Worm (Caenorhabditis elegans) whole organism, L4 larva: ENCODE data around the gene sms-3.

Source experiments
- F10B5.3 ChIP-seq: sonication (generic microtip); optimal IDR thresholded peaks from 2 replicates; lab custom pipeline; 2016; ENCODE audit warnings: mild to moderate bottlenecking, missing genetic modification characterization, missing compliant biosample characterization
- F37D6.2 ChIP-seq: sonication (generic microtip); optimal IDR thresholded peaks from 2 replicates; lab custom pipeline; 2016; ENCODE audit warnings: mild to moderate bottlenecking, missing genetic modification characterization, missing compliant biosample characterization
- T20F7.1 ChIP-seq: fragments of 200-800 bp; sonication (Bioruptor generic); optimal IDR thresholded peaks from 2 replicates; lab custom pipeline; 2018; ENCODE audit warnings: mild to moderate bottlenecking, missing genetic modification characterization, missing compliant biosample characterization
- T26A8.4 ChIP-seq: fragments of 200-800 bp; sonication (Bioruptor generic); IDR thresholded peaks from 2 replicates; pipeline ENCODE4 v1.3.6; 2022; ENCODE audit warnings: missing genetic modification characterization, missing compliant biosample characterization
- ZK337.2 ChIP-seq: fragments of 200-800 bp; sonication (Bioruptor generic); IDR thresholded peaks from 2 replicates; pipeline ENCODE4 v1.3.6; 2022; ENCODE audit warnings: missing genetic modification reagents, missing genetic modification characterization, missing compliant biosample characterization
- ama-1 ChIP-seq: fragments of 150-350 bp; optimal IDR thresholded peaks from 2 replicates; lab custom pipeline; 2014; ENCODE audit warnings: inconsistent platforms, mixed read lengths
- ceh-20 ChIP-seq: fragments of 200-800 bp; sonication (Bioruptor generic); IDR thresholded peaks from 2 replicates; pipeline ENCODE4 v1.3.6; 2022; ENCODE audit warnings: missing genetic modification reagents, missing genetic modification characterization, missing compliant biosample characterization
- ceh-28 ChIP-seq: fragments of 150-350 bp; optimal IDR thresholded peaks from 2 replicates; lab custom pipeline; 2014; ENCODE audit warnings: missing biosample characterization, missing genetic modification reagents, missing genetic modification characterization
- ceh-62 ChIP-seq: sonication (generic microtip); optimal IDR thresholded peaks from 2 replicates; lab custom pipeline; 2017; ENCODE audit warnings: missing biosample characterization, missing genetic modification characterization
- ceh-82 ChIP-seq: sonication (generic microtip); optimal IDR thresholded peaks from 2 replicates; lab custom pipeline; 2017; ENCODE audit warnings: missing biosample characterization, missing genetic modification characterization
- ces-1 ChIP-seq: fragments of 150-350 bp; sonication (generic microtip); optimal IDR thresholded peaks from 4 replicates; lab custom pipeline; 2014; ENCODE audit warnings: missing biosample characterization, missing genetic modification reagents, missing genetic modification characterization
- ctbp-1 ChIP-seq: fragments of 200-800 bp; sonication (Bioruptor generic); IDR thresholded peaks from 2 replicates; pipeline ENCODE4 v1.3.6; 2022; ENCODE audit warnings: missing genetic modification reagents, missing genetic modification characterization, missing compliant biosample characterization
- daf-8 ChIP-seq: fragments of 200-800 bp; sonication (Bioruptor generic); IDR thresholded peaks from 2 replicates; pipeline ENCODE4 v1.3.6; 2022; ENCODE audit warnings: missing genetic modification characterization, missing compliant biosample characterization
- dmd-8 ChIP-seq: fragments of 200-800 bp; sonication (Bioruptor generic); IDR thresholded peaks from 2 replicates; pipeline ENCODE4 v1.3.6; 2022; ENCODE audit warnings: missing genetic modification characterization, missing compliant biosample characterization
- dpl-1 ChIP-seq: fragments of 150-350 bp; optimal IDR thresholded peaks from 2 replicates; lab custom pipeline; 2014; ENCODE audit warnings: missing biosample characterization, missing genetic modification reagents, missing genetic modification characterization
- fkh-10 ChIP-seq: fragments of 150-350 bp; optimal IDR thresholded peaks from 2 replicates; lab custom pipeline; 2014; ENCODE audit warnings: missing biosample characterization, missing genetic modification reagents, missing genetic modification characterization
- fos-1 ChIP-seq: fragments of 150-350 bp; optimal IDR thresholded peaks from 2 replicates; lab custom pipeline; 2014; ENCODE audit warnings: missing biosample characterization, missing genetic modification characterization
- hif-1 ChIP-seq, 2 experiments: sonication (generic microtip); optimal IDR thresholded peaks; 2 replicates each; lab custom pipeline; 2016 to 2017; ENCODE audit warnings: missing compliant biosample characterization in 2 of 2, missing genetic modification characterization in 2 of 2, missing genetic modification reagents in 2 of 2, missing genotype in 2 of 2, mild to moderate bottlenecking in 1 of 2
- hlh-11 ChIP-seq: fragments of 200-800 bp; sonication (Bioruptor generic); optimal IDR thresholded peaks from 2 replicates; lab custom pipeline; 2018; ENCODE audit warnings: mild to moderate bottlenecking, missing genetic modification characterization, missing compliant biosample characterization
- jun-1 ChIP-seq: fragments of 150-350 bp; optimal IDR thresholded peaks from 2 replicates; lab custom pipeline; 2014; ENCODE audit warnings: missing biosample characterization, missing genetic modification reagents, missing genetic modification characterization
- lin-15B ChIP-seq: fragments of 150-350 bp; sonication (generic microtip); optimal IDR thresholded peaks from 3 replicates; lab custom pipeline; 2014; ENCODE audit warnings: missing biosample characterization, missing genetic modification characterization
- lin-29 ChIP-seq: fragments of 200-800 bp; sonication (Bioruptor generic); IDR thresholded peaks from 2 replicates; pipeline ENCODE4 v1.3.6; 2022; ENCODE audit warnings: missing genetic modification reagents, missing genetic modification characterization, missing compliant biosample characterization
- lin-38 ChIP-seq: fragments of 200-800 bp; sonication (Bioruptor generic); IDR thresholded peaks from 2 replicates; pipeline ENCODE4 v1.3.6; 2022; ENCODE audit warnings: missing genetic modification reagents, missing genetic modification characterization, missing compliant biosample characterization
- lin-39 ChIP-seq: fragments of 150-350 bp; optimal IDR thresholded peaks from 2 replicates; lab custom pipeline; 2014; ENCODE audit warnings: missing biosample characterization, missing genetic modification reagents, missing genetic modification characterization
- lir-3 ChIP-seq: sonication (generic microtip); optimal IDR thresholded peaks from 2 replicates; lab custom pipeline; 2016; ENCODE audit warnings: mild to moderate bottlenecking, missing genetic modification characterization, missing compliant biosample characterization
- lsy-2 ChIP-seq, 2 experiments: fragments of 150-350 bp in 1 of 2; sonication (generic microtip) in 1 of 2; optimal IDR thresholded peaks; 2 replicates each; lab custom pipeline; 2014 to 2017; ENCODE audit warnings: missing biosample characterization in 2 of 2, missing genetic modification characterization in 2 of 2
- mdt-29 ChIP-seq: fragments of 200-800 bp; sonication (Bioruptor generic); IDR thresholded peaks from 2 replicates; pipeline ENCODE4 v1.3.6; 2022; ENCODE audit warnings: missing genetic modification reagents, missing genetic modification characterization, missing compliant biosample characterization
- mep-1 ChIP-seq: fragments of 150-350 bp; sonication (generic microtip); optimal IDR thresholded peaks from 3 replicates; lab custom pipeline; 2014; ENCODE audit warnings: missing biosample characterization, missing genetic modification characterization
- nhr-10 ChIP-seq: fragments of 150-350 bp; optimal IDR thresholded peaks from 2 replicates; lab custom pipeline; 2014; ENCODE audit warnings: missing biosample characterization, missing genetic modification characterization
- nhr-102 ChIP-seq: sonication (generic microtip); optimal IDR thresholded peaks from 2 replicates; lab custom pipeline; 2016; ENCODE audit warnings: mild to moderate bottlenecking, missing genetic modification characterization, moderate library complexity, missing compliant biosample characterization
- nhr-237 ChIP-seq: sonication (generic microtip); optimal IDR thresholded peaks from 2 replicates; lab custom pipeline; 2017; ENCODE audit warnings: missing biosample characterization, missing genetic modification characterization
- nhr-25 ChIP-seq: sonication (generic microtip); optimal IDR thresholded peaks from 2 replicates; lab custom pipeline; 2017; ENCODE audit warnings: missing genetic modification characterization, mild to moderate bottlenecking, missing compliant biosample characterization, antibody characterized with exemption, moderate library complexity, borderline replicate concordance; ENCODE audit not compliant: insufficient read depth
- nhr-28 ChIP-seq: fragments of 150-350 bp; optimal IDR thresholded peaks from 2 replicates; lab custom pipeline; 2014; ENCODE audit warnings: missing biosample characterization, missing genetic modification characterization
- nhr-41 ChIP-seq: fragments of 200-800 bp; sonication (Bioruptor generic); IDR thresholded peaks from 2 replicates; pipeline ENCODE4 v1.3.6; 2022; ENCODE audit warnings: missing genetic modification reagents, missing genetic modification characterization, missing compliant biosample characterization
- nhr-42 ChIP-seq: fragments of 200-800 bp; sonication (Bioruptor generic); IDR thresholded peaks from 2 replicates; pipeline ENCODE4 v1.3.6; 2022; ENCODE audit warnings: missing genetic modification characterization, missing compliant biosample characterization
- nhr-6 ChIP-seq: fragments of 150-350 bp; optimal IDR thresholded peaks from 2 replicates; lab custom pipeline; 2014; ENCODE audit warnings: missing biosample characterization, missing genetic modification characterization
- nhr-76 ChIP-seq: fragments of 150-350 bp; optimal IDR thresholded peaks from 2 replicates; lab custom pipeline; 2014; ENCODE audit warnings: missing biosample characterization, missing genetic modification characterization
- pha-4 ChIP-seq, 2 experiments: fragments of 150-350 bp in 1 of 2; fragments of 200-800 bp in 1 of 2; sonication (Bioruptor generic) in 1 of 2; IDR thresholded peaks in 1 of 2; optimal IDR thresholded peaks in 1 of 2; 2 replicates each; pipeline versions ENCODE4 v1.3.6 to Lab custom; 2014 to 2022; ENCODE audit warnings: missing genetic modification characterization in 2 of 2, missing genetic modification reagents in 2 of 2, missing biosample characterization in 1 of 2, missing compliant biosample characterization in 1 of 2
- rbr-2 ChIP-seq: sonication (generic microtip); optimal IDR thresholded peaks from 2 replicates; lab custom pipeline; 2016; ENCODE audit warnings: missing genotype, missing genetic modification characterization, missing compliant biosample characterization
- sdz-12 ChIP-seq: fragments of 200-800 bp; sonication (Bioruptor generic); optimal IDR thresholded peaks from 2 replicates; lab custom pipeline; 2018; ENCODE audit warnings: mild to moderate bottlenecking, missing genetic modification characterization, missing compliant biosample characterization
- set-16 ChIP-seq: fragments of 200-800 bp; sonication (Bioruptor generic); IDR thresholded peaks from 2 replicates; pipeline ENCODE4 v1.3.6; 2022; ENCODE audit warnings: missing genetic modification reagents, missing genetic modification characterization, missing compliant biosample characterization
- skn-1 ChIP-seq: fragments of 150-350 bp; optimal IDR thresholded peaks from 2 replicates; lab custom pipeline; 2014; ENCODE audit warnings: missing biosample characterization, missing genetic modification characterization
- spr-1 ChIP-seq: sonication (generic microtip); optimal IDR thresholded peaks from 2 replicates; lab custom pipeline; 2016; ENCODE audit warnings: mild to moderate bottlenecking, missing genetic modification characterization, missing compliant biosample characterization
- tag-97 ChIP-seq: fragments of 200-800 bp; sonication (Bioruptor generic); IDR thresholded peaks from 2 replicates; pipeline ENCODE4 v1.3.6; 2022; ENCODE audit warnings: missing genetic modification characterization, missing compliant biosample characterization
- unc-39 ChIP-seq: sonication (generic microtip); optimal IDR thresholded peaks from 2 replicates; lab custom pipeline; 2017; ENCODE audit warnings: missing biosample characterization, missing genetic modification characterization
- unc-62 ChIP-seq, 3 experiments: fragments of 150-350 bp in 1 of 3; sonication (generic microtip); optimal IDR thresholded peaks in 2 of 3; peaks in 1 of 3; 1 replicate in 1 of 3; 2 replicates in 2 of 3; lab custom pipeline; 2014 to 2017; ENCODE audit warnings: missing biosample characterization in 3 of 3, missing genetic modification characterization in 3 of 3, missing genetic modification reagents in 3 of 3, missing genotype in 1 of 3
- zag-1 ChIP-seq: fragments of 150-350 bp; optimal IDR thresholded peaks from 2 replicates; lab custom pipeline; 2014; ENCODE audit warnings: missing biosample characterization, missing genetic modification characterization
- zfp-3 ChIP-seq: fragments of 200-800 bp; sonication (Bioruptor generic); conservative IDR thresholded peaks from 2 replicates; pipeline ENCODE4 v1.3.6; 2022; ENCODE audit warnings: missing genetic modification reagents, missing genetic modification characterization, missing compliant biosample characterization

sms-3 gene

DNA sequence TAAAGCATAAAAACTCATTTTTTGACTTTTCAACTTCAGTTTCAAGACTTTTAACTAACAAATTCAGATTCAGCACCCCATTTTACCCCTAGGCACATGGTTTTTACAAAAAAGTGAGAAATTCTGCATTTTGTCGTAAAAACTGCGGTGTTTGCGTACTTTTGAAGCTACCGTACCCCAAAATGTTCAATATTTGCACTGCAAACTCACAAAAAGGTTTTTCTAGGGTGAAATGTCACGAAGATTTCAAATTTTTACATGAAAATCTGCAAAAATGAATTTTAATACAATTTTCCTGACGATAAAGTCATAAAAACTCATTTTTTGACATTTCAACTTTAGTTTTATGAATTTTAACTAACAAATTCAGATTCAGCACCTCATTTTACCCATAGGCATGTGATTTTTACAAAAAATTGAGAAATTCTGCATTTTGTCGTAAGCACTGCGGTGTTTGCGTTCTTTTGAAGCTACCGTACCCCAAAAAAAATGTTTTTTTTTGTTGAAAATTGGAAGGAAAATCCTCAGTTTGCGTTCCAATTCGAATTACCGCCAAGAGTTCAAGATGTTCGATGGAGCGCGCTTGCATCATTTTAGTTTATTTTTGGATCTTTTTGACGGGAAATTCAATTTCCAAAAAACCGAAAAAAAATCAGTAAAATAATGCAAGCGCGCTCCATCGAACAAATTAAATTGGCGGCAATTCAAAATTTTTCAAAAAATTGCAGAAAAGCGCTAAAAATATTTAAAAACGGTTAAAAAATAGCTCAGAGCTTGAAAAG, 15.5 kb upstream of the sms-3 start (continued):
- TF ChIP-seq nhr-41 (GFP tag; lab: Robert Waterston, UW): 0 out of 2 replicates have a peak, but pooled peaks have one; percentile 35
- peak in 1 of 2 experiments; percentile 49 for TF ChIP-seq hif-1 (tag; optimal IDR thresholded peaks at IDR 0.05; lab: Kevin White, UChicago)
- TF ChIP-seq nhr-237 (tag; lab: Kevin White, UChicago): no peak
- TF ChIP-seq unc-39 (tag; lab: Kevin White, UChicago): no peak
- TF ChIP-seq ZK337.2 (GFP tag; lab: Robert Waterston, UW): no peak
- peak; percentile 65; the same call in 1 of the 2 replicates for TF ChIP-seq nhr-42 (GFP tag; lab: Robert Waterston, UW)
- peak; percentile 91 for TF ChIP-seq ama-1 (lab: Kevin White, UChicago)
- TF ChIP-seq hlh-11 (tag; lab: Kevin White, UChicago): peak; percentile 38
- peak; percentile 52 for TF ChIP-seq T26A8.4 (GFP tag; lab: Robert Waterston, UW)
- TF ChIP-seq nhr-102 (tag; lab: Kevin White, UChicago): peak; percentile 74
- TF ChIP-seq spr-1 (tag; lab: Kevin White, UChicago): peak; percentile 0
- TF ChIP-seq zag-1 (tag; lab: Kevin White, UChicago): no peak
- TF ChIP-seq nhr-76 (tag; lab: Kevin White, UChicago): no peak
- 0 out of 2 replicates have a peak, but pooled peaks have one; percentile 19 for TF ChIP-seq daf-8 (GFP tag; lab: Robert Waterston, UW)
- TF ChIP-seq ctbp-1: 0 out of 2 replicates have a peak, but pooled peaks have one; percentile 66
- no peak for TF ChIP-seq lin-29 (GFP tag; lab: Robert Waterston, UW)
- peak; percentile 59 for TF ChIP-seq mep-1
- TF ChIP-seq ceh-82: no peak
- TF ChIP-seq F10B5.3 (tag; lab: Kevin White, UChicago): peak; percentile 24
- TF ChIP-seq lsy-2 (tag; optimal IDR thresholded peaks at IDR 0.05; lab: Kevin White, UChicago): peak in 1 of 2 experiments; percentile 77
- TF ChIP-seq lin-15B (tag; lab: Kevin White, UChicago): peak; percentile 29
- TF ChIP-seq ceh-20 (GFP tag; lab: Robert Waterston, UW): peak; percentile 13; the same call in 1 of the 2 replicates

ce11 chrIII:1614412-1614811, 13.5 kb upstream of the sms-3 start:
- no peak for TF ChIP-seq ceh-28
- TF ChIP-seq unc-62 (GFP tag; optimal IDR thresholded peaks at IDR 0.05 in 1 of 2; lab: Kevin White, UChicago): no peak
- no peak for TF ChIP-seq unc-62 (tag; optimal IDR thresholded peaks at IDR 0.05; lab: Kevin White, UChicago)
- no peak for TF ChIP-seq nhr-28 (tag; lab: Kevin White, UChicago)
- TF ChIP-seq fkh-10: no peak
- TF ChIP-seq set-16 (GFP tag; lab: Robert Waterston, UW): no peak
- no peak for TF ChIP-seq ceh-62
- TF ChIP-seq ZK337.2 (GFP tag; lab: Robert Waterston, UW): no peak
- no peak for TF ChIP-seq nhr-41 (GFP tag; lab: Robert Waterston, UW)
- no peak for TF ChIP-seq nhr-25 (tag; lab: Kevin White, UChicago)
- no peak for TF ChIP-seq sdz-12 (GFP tag; lab: Kevin White, UChicago)
- TF ChIP-seq rbr-2 (tag; lab: Kevin White, UChicago): no peak
- no peak for TF ChIP-seq lir-3 (tag; lab: Kevin White, UChicago)
- TF ChIP-seq ces-1: no peak
- no peak for TF ChIP-seq nhr-76 (tag; lab: Kevin White, UChicago)
- no peak for TF ChIP-seq F37D6.2 (tag; lab: Kevin White, UChicago)
- TF ChIP-seq lin-38 (GFP tag; lab: Robert Waterston, UW): no peak
- no peak for TF ChIP-seq dmd-8 (GFP tag; lab: Robert Waterston, UW)

DNA sequence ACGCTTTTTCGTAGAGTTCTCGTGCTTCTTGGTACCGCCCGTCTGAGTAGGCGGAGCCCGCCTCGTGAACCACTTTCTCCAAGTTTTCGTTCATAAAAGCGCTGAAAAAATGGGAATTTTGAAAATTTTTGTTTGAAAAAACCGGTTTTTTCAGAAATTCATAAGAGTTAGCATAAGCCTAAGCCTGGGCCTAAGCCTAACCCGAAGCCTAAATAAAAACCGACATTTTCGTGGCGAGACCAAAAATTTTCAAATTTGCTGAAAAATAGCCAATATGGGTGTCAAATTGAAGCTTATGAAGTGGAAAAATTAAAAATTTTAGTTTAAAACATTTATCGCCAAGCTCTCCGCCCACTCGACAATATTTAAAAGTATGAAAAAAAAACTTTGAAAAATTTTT, 13.0 kb upstream of the sms-3 start, which contains the start of gene Y22D7AL.9:
Y22D7AL.9 (minus strand) TSS at position 101 of the 400 bp plus-strand sequence.
- TF ChIP-seq zfp-3 (GFP tag; lab: Robert Waterston, UW) (no peak), dpl-1 (no peak), ama-1 (lab: Kevin White, UChicago) (no peak), nhr-6 (tag; lab: Kevin White, UChicago) (no peak), ctbp-1 (no peak), tag-97 (GFP tag; lab: Robert Waterston, UW) (no peak), nhr-10 (tag; lab: Kevin White, UChicago) (no peak), fos-1 (tag; lab: Kevin White, UChicago) (no peak), jun-1 (tag; lab: Kevin White, UChicago) (no peak), lin-39 (tag; lab: Kevin White, UChicago) (no peak), mdt-29 (GFP tag; lab: Robert Waterston, UW) (no peak), pha-4 (GFP tag; IDR thresholded peaks at IDR 0.05; lab: Robert Waterston, UW) (no peak), pha-4 (tag; optimal IDR thresholded peaks at IDR 0.05; lab: Kevin White, UChicago) (no peak), skn-1 (no peak), T20F7.1 (GFP tag; lab: Kevin White, UChicago) (no peak)
